Fruit fly (Drosophila melanogaster) whole organism, embryonic: Measurements from ENCODE around the gene Nazo.

Experiments
- Abd-B ChIP-seq: fragments of 200-800 bp; sonication (Bioruptor generic); optimal IDR thresholded peaks from 2 replicates; lab custom pipeline; 2018; ENCODE audit warnings: missing biosample characterization, mild to moderate bottlenecking, missing genetic modification characterization, moderate library complexity
- Ada2b ChIP-seq: fragments of 200-800 bp; sonication (Bioruptor generic); IDR thresholded peaks from 2 replicates; pipeline ENCODE4 v1.3.6; 2022; ENCODE audit warnings: missing biosample characterization, missing genetic modification characterization
- B-H2 ChIP-seq: fragments of 200-800 bp; sonication (Bioruptor generic); optimal IDR thresholded peaks from 2 replicates; lab custom pipeline; 2018; ENCODE audit warnings: missing biosample characterization, mild to moderate bottlenecking, missing genetic modification characterization
- CG10209 ChIP-seq: fragments of 200-800 bp; sonication (Bioruptor generic); optimal IDR thresholded peaks from 3 replicates; lab custom pipeline; 2017; ENCODE audit warnings: missing biosample characterization, mild to moderate bottlenecking, missing genetic modification characterization, missing genetic modification reagents
- CG1024 ChIP-seq: fragments of 200-800 bp; sonication (Bioruptor generic); IDR thresholded peaks from 2 replicates; pipeline ENCODE4 v1.3.6; 2022; ENCODE audit warnings: missing biosample characterization, missing genetic modification characterization
- CG10274 ChIP-seq: fragments of 200-800 bp; sonication (Bioruptor generic); optimal IDR thresholded peaks from 3 replicates; lab custom pipeline; 2017; ENCODE audit warnings: missing biosample characterization, mild to moderate bottlenecking, missing genetic modification characterization
- CG10366 ChIP-seq: fragments of 200-800 bp; sonication (Bioruptor generic); IDR thresholded peaks from 2 replicates; pipeline ENCODE4 v1.3.6; 2022; ENCODE audit warnings: missing biosample characterization, missing genetic modification characterization
- CG10543 ChIP-seq: fragments of 200-800 bp; sonication (Bioruptor generic); optimal IDR thresholded peaks from 3 replicates; lab custom pipeline; 2017; ENCODE audit warnings: missing biosample characterization, mild to moderate bottlenecking, missing genetic modification characterization, moderate library complexity
- CG11093 ChIP-seq: fragments of 200-800 bp; sonication (Bioruptor generic); IDR thresholded peaks from 3 replicates; pipeline ENCODE4 v1.3.6; 2022; ENCODE audit warnings: missing biosample characterization, missing genetic modification characterization
- CG12299 ChIP-seq: fragments of 200-800 bp; sonication (Bioruptor generic); optimal IDR thresholded peaks from 2 replicates; lab custom pipeline; 2018; ENCODE audit warnings: missing biosample characterization, mild to moderate bottlenecking, missing genetic modification characterization
- CG13424 ChIP-seq: fragments of 200-800 bp; sonication (Bioruptor generic); optimal IDR thresholded peaks from 2 replicates; lab custom pipeline; 2019; ENCODE audit warnings: missing biosample characterization, mild to moderate bottlenecking, missing genetic modification characterization, moderate library complexity
- CG17568 ChIP-seq: fragments of 200-800 bp; sonication (Bioruptor generic); optimal IDR thresholded peaks from 2 replicates; lab custom pipeline; 2018; ENCODE audit warnings: missing biosample characterization, mild to moderate bottlenecking, missing genetic modification characterization, moderate library complexity
- CG2129 ChIP-seq: fragments of 200-800 bp; sonication (Bioruptor generic); IDR thresholded peaks from 2 replicates; pipeline ENCODE4 v1.3.6; 2022; ENCODE audit warnings: missing biosample characterization, missing genetic modification characterization; ENCODE audit not compliant: partially characterized antibody
- CG2202 ChIP-seq: fragments of 200-800 bp; sonication (Bioruptor generic); optimal IDR thresholded peaks from 2 replicates; lab custom pipeline; 2018; ENCODE audit warnings: missing biosample characterization, mild to moderate bottlenecking, missing genetic modification characterization
- CG2678 ChIP-seq: fragments of 200-800 bp; sonication (Bioruptor generic); optimal IDR thresholded peaks from 3 replicates; lab custom pipeline; 2019; ENCODE audit warnings: missing biosample characterization, mild to moderate bottlenecking, missing genetic modification characterization, moderate library complexity
- CG2875 ChIP-seq: fragments of 200-800 bp; sonication (Bioruptor generic); optimal IDR thresholded peaks from 2 replicates; lab custom pipeline; 2017; ENCODE audit warnings: missing biosample characterization, mild to moderate bottlenecking, missing genetic modification characterization, missing genetic modification reagents
- CG32532 ChIP-seq: fragments of 200-800 bp; sonication (Bioruptor generic); IDR thresholded peaks from 2 replicates; pipeline ENCODE4 v1.3.6; 2022; ENCODE audit warnings: missing biosample characterization, missing genetic modification characterization
- CG32772 ChIP-seq: fragments of 200-800 bp; sonication (Bioruptor generic); IDR thresholded peaks from 2 replicates; pipeline ENCODE4 v1.3.6; 2022; ENCODE audit warnings: missing biosample characterization, missing genetic modification characterization
- CG4820 ChIP-seq: fragments of 200-800 bp; sonication (Bioruptor generic); optimal IDR thresholded peaks from 3 replicates; lab custom pipeline; 2016; ENCODE audit warnings: missing biosample characterization, missing genetic modification characterization
- CG5180 ChIP-seq: fragments of 200-800 bp; sonication (Bioruptor generic); optimal IDR thresholded peaks from 3 replicates; lab custom pipeline; 2017; ENCODE audit warnings: missing biosample characterization, missing genetic modification characterization, mild to moderate bottlenecking, moderate library complexity, missing genetic modification reagents
- CG6765 ChIP-seq: fragments of 200-800 bp; sonication (Bioruptor generic); optimal IDR thresholded peaks from 3 replicates; lab custom pipeline; 2017; ENCODE audit warnings: missing biosample characterization, mild to moderate bottlenecking, missing genetic modification characterization
- CG6791 ChIP-seq: fragments of 200-800 bp; sonication (Bioruptor generic); IDR thresholded peaks from 3 replicates; pipeline ENCODE4 v1.3.6; 2022; ENCODE audit warnings: missing biosample characterization, missing genetic modification characterization; ENCODE audit not compliant: partially characterized antibody
- CG6813 ChIP-seq: fragments of 200-800 bp; sonication (Bioruptor generic); optimal IDR thresholded peaks from 2 replicates; lab custom pipeline; 2017; ENCODE audit warnings: missing biosample characterization, missing genetic modification characterization, mild to moderate bottlenecking, moderate library complexity, missing genetic modification reagents
- CG7745 ChIP-seq: fragments of 200-800 bp; sonication (Bioruptor generic); optimal IDR thresholded peaks from 2 replicates; lab custom pipeline; 2018; ENCODE audit warnings: missing biosample characterization, mild to moderate bottlenecking, missing genetic modification characterization, moderate library complexity
- CG8290 ChIP-seq, 3 experiments: fragments of 200-800 bp; sonication (Bioruptor generic); optimal IDR thresholded peaks; 2 replicates each; lab custom pipeline; 2016 to 2019; ENCODE audit warnings: missing biosample characterization in 3 of 3, missing genetic modification characterization in 3 of 3, mild to moderate bottlenecking in 2 of 3, moderate library complexity in 1 of 3
- CG8478 ChIP-seq: fragments of >200 bp; optimal IDR thresholded peaks from 2 replicates; lab custom pipeline; 2018
- Dad ChIP-seq: fragments of 200-800 bp; sonication (Bioruptor generic); optimal IDR thresholded peaks from 3 replicates; lab custom pipeline; 2016; ENCODE audit warnings: missing biosample characterization, missing genetic modification characterization
- Dip3 ChIP-seq: fragments of 200-800 bp; sonication (Bioruptor generic); optimal IDR thresholded peaks from 3 replicates; lab custom pipeline; 2016; ENCODE audit warnings: missing biosample characterization, missing genetic modification characterization
- HHEX ChIP-seq: fragments of 200-800 bp; sonication (Bioruptor generic); optimal IDR thresholded peaks from 3 replicates; lab custom pipeline; 2017; ENCODE audit warnings: missing biosample characterization, mild to moderate bottlenecking, missing genetic modification characterization, missing genetic modification reagents
- HmgD ChIP-seq: fragments of 200-800 bp; sonication (Bioruptor generic); optimal IDR thresholded peaks from 3 replicates; lab custom pipeline; 2016; ENCODE audit warnings: missing biosample characterization, missing genetic modification characterization
- Hr51 ChIP-seq, 2 experiments: fragments of 200-800 bp; sonication (Bioruptor generic); optimal IDR thresholded peaks; 2 replicates in 1 of 2; 3 replicates in 1 of 2; lab custom pipeline; 2016 to 2018; ENCODE audit warnings: missing biosample characterization in 2 of 2, missing genetic modification characterization in 2 of 2, mild to moderate bottlenecking in 1 of 2, moderate library complexity in 1 of 2
- NK7.1 ChIP-seq: fragments of 200-800 bp; sonication (Bioruptor generic); optimal IDR thresholded peaks from 3 replicates; lab custom pipeline; 2016; ENCODE audit warnings: missing biosample characterization, missing genetic modification characterization
- Optix ChIP-seq: fragments of 200-800 bp; sonication (Bioruptor generic); IDR thresholded peaks from 3 replicates; pipeline ENCODE4 v1.3.6; 2022; ENCODE audit warnings: missing biosample characterization, missing genetic modification characterization
- Rx ChIP-seq: fragments of 200-800 bp; sonication (Bioruptor generic); IDR thresholded peaks from 2 replicates; pipeline ENCODE4 v1.3.6; 2022; ENCODE audit warnings: missing biosample characterization, missing genetic modification characterization
- Ssrp ChIP-seq: fragments of 200-800 bp; sonication (Bioruptor generic); optimal IDR thresholded peaks from 2 replicates; lab custom pipeline; 2018; ENCODE audit warnings: missing biosample characterization, mild to moderate bottlenecking, missing genetic modification characterization, moderate library complexity
- YL-1 ChIP-seq: fragments of 200-800 bp; sonication (Bioruptor generic); optimal IDR thresholded peaks from 3 replicates; lab custom pipeline; 2017; ENCODE audit warnings: missing biosample characterization, mild to moderate bottlenecking, missing genetic modification characterization
- amos ChIP-seq: fragments of 200-800 bp; sonication (Bioruptor generic); IDR thresholded peaks from 2 replicates; pipeline ENCODE4 v1.3.6; 2022; ENCODE audit warnings: missing biosample characterization, missing genetic modification characterization; ENCODE audit not compliant: partially characterized antibody
- ase ChIP-seq: fragments of 200-800 bp; sonication (Bioruptor generic); IDR thresholded peaks from 3 replicates; pipeline ENCODE4 v1.3.6; 2022; ENCODE audit warnings: missing biosample characterization, missing genetic modification characterization
- bcd ChIP-seq: fragments of 200-800 bp; sonication (Bioruptor generic); optimal IDR thresholded peaks from 2 replicates; lab custom pipeline; 2017; ENCODE audit warnings: missing biosample characterization, mild to moderate bottlenecking, missing genetic modification characterization
- croc ChIP-seq: fragments of 200-800 bp; sonication (Bioruptor generic); conservative IDR thresholded peaks from 3 replicates; pipeline ENCODE4 v1.3.6; 2022; ENCODE audit warnings: missing biosample characterization, missing genetic modification characterization
- crol ChIP-seq: fragments of 200-800 bp; sonication (Bioruptor generic); IDR thresholded peaks from 2 replicates; pipeline ENCODE4 v1.3.6; 2022; ENCODE audit warnings: missing biosample characterization, missing genetic modification characterization
- dimm ChIP-seq: fragments of 200-800 bp; sonication (Bioruptor generic); IDR thresholded peaks from 2 replicates; pipeline ENCODE4 v1.3.6; 2022; ENCODE audit warnings: missing biosample characterization, missing genetic modification characterization
- fd3F ChIP-seq: fragments of 200-800 bp; sonication (Bioruptor generic); optimal IDR thresholded peaks from 2 replicates; lab custom pipeline; 2018; ENCODE audit warnings: missing biosample characterization, mild to moderate bottlenecking, missing genetic modification characterization, moderate library complexity
- grn ChIP-seq: fragments of 200-800 bp; sonication (Bioruptor generic); optimal IDR thresholded peaks from 3 replicates; lab custom pipeline; 2017; ENCODE audit warnings: missing biosample characterization, missing genetic modification characterization
- nau ChIP-seq: fragments of 200-800 bp; sonication (Bioruptor generic); optimal IDR thresholded peaks from 3 replicates; lab custom pipeline; 2017; ENCODE audit warnings: missing biosample characterization, mild to moderate bottlenecking, missing genetic modification characterization, missing genetic modification reagents
- p53 ChIP-seq: fragments of 200-800 bp; sonication (Bioruptor generic); optimal IDR thresholded peaks from 2 replicates; lab custom pipeline; 2016; ENCODE audit warnings: missing biosample characterization, missing genetic modification characterization
- slp2 ChIP-seq: fragments of 200-800 bp; sonication (Bioruptor generic); optimal IDR thresholded peaks from 2 replicates; lab custom pipeline; 2016; ENCODE audit warnings: missing biosample characterization, missing genetic modification characterization
- sr ChIP-seq: fragments of 200-800 bp; sonication (Bioruptor generic); IDR thresholded peaks from 3 replicates; pipeline ENCODE4 v1.3.6; 2022; ENCODE audit warnings: missing biosample characterization, missing genetic modification characterization

The Nazo gene

DNA sequence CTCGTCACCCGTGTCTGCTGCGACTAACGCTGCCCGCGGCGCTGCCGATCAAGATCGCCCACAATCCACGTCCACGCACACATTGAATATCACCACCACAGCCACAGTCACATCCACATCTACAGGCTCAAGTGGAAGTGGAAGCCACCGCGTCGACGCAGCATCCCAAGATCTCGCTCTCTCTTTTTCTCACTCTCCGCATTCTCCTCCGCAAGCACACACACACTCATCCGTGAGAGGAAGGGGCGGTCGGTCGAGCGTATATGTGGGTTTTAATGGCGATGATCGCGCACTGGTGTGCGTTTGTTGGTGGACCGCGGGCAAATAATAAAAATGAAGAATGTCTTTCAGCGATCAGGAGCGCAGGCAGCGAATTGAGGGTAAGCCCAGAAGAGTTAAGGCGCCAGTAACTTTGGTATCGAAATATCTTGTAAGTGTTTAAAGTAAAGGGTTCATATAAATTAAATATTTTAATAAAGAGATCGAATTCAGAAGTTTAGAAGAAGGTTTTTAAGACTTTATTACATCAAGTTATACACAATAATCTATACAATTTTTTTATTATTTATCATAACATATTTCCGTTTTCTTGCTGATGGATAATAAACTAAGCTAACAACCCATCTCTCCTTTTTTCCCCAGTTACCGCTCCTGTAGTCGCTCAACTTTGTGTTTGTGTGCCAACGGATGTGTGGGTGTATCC lies 46.2 kb downstream of the Nazo start, which contains the start of gene Poxm (continued):
- TF ChIP-seq Optix (GFP tag; lab: Robert Waterston, UW) (peak; percentile 76; the same call in 2 of the 3 replicates), CG10209 (peak; percentile 91), Abd-B (peak; percentile 94), amos (GFP tag; lab: Robert Waterston, UW) (no peak; the same call in none of the 2 replicates), grn (GFP tag; lab: Kevin White, UChicago) (no peak), CG11093 (GFP tag; lab: Robert Waterston, UW) (peak; percentile 92), sr (GFP tag; lab: Robert Waterston, UW) (peak; percentile 95), Ada2b (GFP tag; lab: Robert Waterston, UW) (peak; percentile 88), CG2129 (GFP tag; lab: Robert Waterston, UW) (no peak), p53 (GFP tag; lab: Kevin White, UChicago) (no peak), CG4820 (peak; percentile 94), CG8478 (peak; percentile 91), dimm (GFP tag; lab: Robert Waterston, UW) (peak; percentile 55; the same call in 1 of the 2 replicates), CG10543 (GFP tag; lab: Kevin White, UChicago) (peak; percentile 85), CG32532 (GFP tag; lab: Robert Waterston, UW) (peak; percentile 66), fd3F (peak; percentile 75), CG8290 (GFP tag; optimal IDR thresholded peaks at IDR 0.05; lab: Kevin White, UChicago) (peak; percentile 78), CG8290 (tag; optimal IDR thresholded peaks at IDR 0.05; lab: Kevin White, UChicago) (peak in 1 of 2 experiments; percentile 83), Rx (GFP tag; lab: Robert Waterston, UW) (peak; percentile 71), croc (GFP tag; lab: Robert Waterston, UW) (peak; percentile 94), CG2202 (tag; lab: Kevin White, UChicago) (peak; percentile 65), crol (0 out of 2 replicates have a peak, but pooled peaks have one; percentile 26), ase (GFP tag; lab: Robert Waterston, UW) (peak; percentile 79), CG10274 (GFP tag; lab: Kevin White, UChicago) (peak; percentile 69), CG2875 (GFP tag; lab: Kevin White, UChicago) (peak; percentile 85), CG5180 (GFP tag; lab: Kevin White, UChicago) (peak; percentile 81), CG6813 (peak; percentile 74), CG10366 (GFP tag; lab: Robert Waterston, UW) (peak; percentile 79), CG17568 (GFP tag; lab: Kevin White, UChicago) (peak; percentile 56), Hr51 (GFP tag; optimal IDR thresholded peaks at IDR 0.05; lab: Kevin White, UChicago) (peak; percentile 51 to 91), CG32772 (peak; percentile 88), HmgD (GFP tag; lab: Kevin White, UChicago) (peak; percentile 6), CG13424 (peak; percentile 94), CG2678 (tag; lab: Kevin White, UChicago) (peak; percentile 96), CG7745 (tag; lab: Kevin White, UChicago) (no peak), CG6765 (peak; percentile 27), CG6791 (GFP tag; lab: Robert Waterston, UW) (no peak), Dad (GFP tag; lab: Kevin White, UChicago) (peak; percentile 75), NK7.1 (no peak), slp2 (GFP tag; lab: Kevin White, UChicago) (peak; percentile 64), Dip3 (peak; percentile 19), nau (peak; percentile 78), bcd (GFP tag; lab: Kevin White, UChicago) (peak; percentile 93), YL-1 (peak; percentile 21), CG1024 (GFP tag; lab: Robert Waterston, UW) (peak; percentile 58; the same call in 1 of the 2 replicates), CG12299 (tag; lab: Kevin White, UChicago) (peak; percentile 74), B-H2 (GFP tag; lab: Kevin White, UChicago) (peak; percentile 39), Ssrp (peak; percentile 96), HHEX (GFP tag; lab: Kevin White, UChicago) (peak; percentile 89)
